Fruit fly (Drosophila melanogaster): ENCODE data around the gene CG15546.

The CG15546 gene

DNA sequence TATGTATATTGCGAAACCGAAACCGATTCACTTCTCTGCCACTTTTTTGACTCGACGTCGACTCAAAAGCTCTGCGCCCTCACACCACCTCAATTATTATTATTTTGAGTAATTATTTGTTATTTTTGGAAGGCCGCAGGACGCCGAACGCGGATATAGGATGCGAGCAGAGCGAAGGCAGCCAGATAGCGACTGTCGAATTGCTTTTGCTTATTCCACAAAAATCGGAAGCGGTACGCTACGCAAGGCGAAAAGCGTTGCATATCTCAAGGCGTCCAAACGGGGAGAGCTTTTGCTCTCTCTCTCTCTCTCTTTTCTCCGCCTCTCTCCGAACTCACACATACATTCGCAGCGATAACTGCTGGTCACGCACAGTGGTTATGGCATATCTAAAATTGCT lies 4.9 kb upstream of the CG15546 start, which contains the start of gene CG12071:
Gene CG12071 (minus strand): TSS at position 134 of the 400 bp plus-strand sequence.
- no peak for TF ChIP-seq ovo (GFP tag; optimal IDR thresholded peaks at IDR 0.05)
- no peak for TF ChIP-seq Mnt (GFP tag; optimal IDR thresholded peaks at IDR 0.05)
- TF ChIP-seq tj (GFP tag; optimal IDR thresholded peaks at IDR 0.05) = no peak
- no peak for TF ChIP-seq CG12768 (GFP tag; optimal IDR thresholded peaks at IDR 0.05)
- TF ChIP-seq CG33017 (tag; optimal IDR thresholded peaks at IDR 0.05) = no peak
- TF ChIP-seq CG1620 (GFP tag; optimal IDR thresholded peaks at IDR 0.05) = no peak
- no peak for TF ChIP-seq Clk (GFP tag; optimal IDR thresholded peaks at IDR 0.05)
- TF ChIP-seq CG11617 (GFP tag; optimal IDR thresholded peaks at IDR 0.05) = no peak
- no peak for TF ChIP-seq cnc (optimal IDR thresholded peaks at IDR 0.05)
- no peak for TF ChIP-seq cic (GFP tag; optimal IDR thresholded peaks at IDR 0.05)
- no peak for TF ChIP-seq pad (GFP tag; optimal IDR thresholded peaks at IDR 0.05)
- TF ChIP-seq CG7101 (tag; optimal IDR thresholded peaks at IDR 0.05) = no peak
- TF ChIP-seq kay (GFP tag; ENCODE audit: borderline replicate concordance) = no peak
- no peak for TF ChIP-seq Hr96 (GFP tag; optimal IDR thresholded peaks at IDR 0.05)
- TF ChIP-seq CG5204 (GFP tag; optimal IDR thresholded peaks at IDR 0.05) = no peak
- no peak for TF ChIP-seq CG7045 (GFP tag; optimal IDR thresholded peaks at IDR 0.05)
- no peak for TF ChIP-seq CG14711 (tag; optimal IDR thresholded peaks at IDR 0.05)

- TF ChIP-seq tj (GFP tag; optimal IDR thresholded peaks at IDR 0.05) (no peak), ovo (GFP tag; optimal IDR thresholded peaks at IDR 0.05) (no peak), kay (GFP tag; ENCODE audit: borderline replicate concordance) (no peak), cic (GFP tag; optimal IDR thresholded peaks at IDR 0.05) (no peak), Clk (GFP tag; optimal IDR thresholded peaks at IDR 0.05) (no peak), CG11617 (GFP tag; optimal IDR thresholded peaks at IDR 0.05) (no peak), Hr96 (GFP tag; optimal IDR thresholded peaks at IDR 0.05) (no peak), CG14711 (tag; optimal IDR thresholded peaks at IDR 0.05) (no peak), CG7045 (GFP tag; optimal IDR thresholded peaks at IDR 0.05) (no peak)
Measured at dm6 chr3R:30880024-30880423, 4.0 kb upstream of the CG15546 start.

dm6 chr3R:30878105-30878504 lies 2.1 kb upstream of the CG15546 start:
- TF ChIP-seq Mnt (GFP tag; optimal IDR thresholded peaks at IDR 0.05) (no peak), CG5204 (GFP tag; optimal IDR thresholded peaks at IDR 0.05) (no peak), kay (GFP tag; ENCODE audit: borderline replicate concordance) (no peak), CG14711 (tag; optimal IDR thresholded peaks at IDR 0.05) (no peak), Clk (GFP tag; optimal IDR thresholded peaks at IDR 0.05) (no peak), ovo (GFP tag; optimal IDR thresholded peaks at IDR 0.05) (no peak), toe (GFP tag; optimal IDR thresholded peaks at IDR 0.05) (no peak), CG1620 (GFP tag; optimal IDR thresholded peaks at IDR 0.05) (no peak), cnc (optimal IDR thresholded peaks at IDR 0.05) (no peak), bab1 (GFP tag; optimal IDR thresholded peaks at IDR 0.05) (no peak), CG33017 (tag; optimal IDR thresholded peaks at IDR 0.05) (no peak)

- TF ChIP-seq CG5204 (GFP tag; optimal IDR thresholded peaks at IDR 0.05) (no peak), bab1 (GFP tag; optimal IDR thresholded peaks at IDR 0.05) (no peak), CG14711 (tag; optimal IDR thresholded peaks at IDR 0.05) (no peak), tj (GFP tag; optimal IDR thresholded peaks at IDR 0.05) (no peak), toe (GFP tag; optimal IDR thresholded peaks at IDR 0.05) (no peak), Mnt (GFP tag; optimal IDR thresholded peaks at IDR 0.05) (no peak), Clk (GFP tag; optimal IDR thresholded peaks at IDR 0.05) (no peak), ovo (GFP tag; optimal IDR thresholded peaks at IDR 0.05) (no peak), pad (GFP tag; optimal IDR thresholded peaks at IDR 0.05) (no peak), CG12768 (GFP tag; optimal IDR thresholded peaks at IDR 0.05) (no peak), cnc (optimal IDR thresholded peaks at IDR 0.05) (no peak), CG11617 (GFP tag; optimal IDR thresholded peaks at IDR 0.05) (no peak), cic (GFP tag; optimal IDR thresholded peaks at IDR 0.05) (no peak), Hr96 (GFP tag; optimal IDR thresholded peaks at IDR 0.05) (no peak), CG7045 (GFP tag; optimal IDR thresholded peaks at IDR 0.05) (no peak)
Measured at dm6 chr3R:30874679-30875078, 1.3 kb downstream of the CG15546 start.

DNA sequence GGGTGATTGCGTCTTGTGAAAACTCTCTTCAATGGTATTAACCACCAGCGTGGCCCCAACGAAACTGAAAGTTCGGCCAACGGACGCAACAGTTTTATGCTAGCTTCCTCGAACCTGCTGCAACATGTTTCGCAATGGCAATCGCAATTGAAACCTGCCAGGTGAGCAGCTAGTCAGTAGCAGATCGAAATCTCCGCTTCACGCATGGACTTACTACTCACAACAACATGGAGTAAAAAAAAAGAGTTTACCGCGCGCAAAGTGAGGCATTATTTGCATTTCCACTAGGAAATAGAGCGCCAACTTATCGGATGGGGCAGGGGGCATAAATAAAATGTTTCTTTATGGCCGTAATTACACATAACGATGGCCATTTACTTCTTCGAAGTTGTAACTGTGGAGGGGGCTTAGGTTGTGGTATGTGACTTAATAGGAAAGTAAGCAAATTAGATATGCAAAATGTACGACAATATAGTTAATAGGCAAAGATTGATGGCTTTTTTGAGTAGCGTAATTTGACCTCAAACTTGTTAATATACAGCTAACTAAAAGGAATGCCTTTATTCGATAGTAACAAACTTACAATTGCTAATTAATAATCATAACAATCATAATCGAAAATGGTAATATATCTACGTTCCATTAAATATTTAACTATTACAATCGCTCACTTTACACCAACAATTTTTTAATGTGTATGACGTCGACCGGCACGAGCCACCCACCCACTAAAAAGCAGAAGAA lies 3.5 kb downstream of the CG15546 start, which contains the start of gene CG15545:
Gene CG15545 (minus strand): TSS at position 51 of the 744 bp plus-strand sequence.
- TF ChIP-seq CG1620 (GFP tag; optimal IDR thresholded peaks at IDR 0.05) = no peak
- no peak for TF ChIP-seq cic (GFP tag; optimal IDR thresholded peaks at IDR 0.05)
- no peak for TF ChIP-seq cnc (optimal IDR thresholded peaks at IDR 0.05)
- no peak for TF ChIP-seq ovo (GFP tag; optimal IDR thresholded peaks at IDR 0.05)
- no peak for TF ChIP-seq CG33017 (tag; optimal IDR thresholded peaks at IDR 0.05)

dm6 chr3R:30870317-30870878 lies 5.6 kb downstream of the CG15546 start:
- no peak for TF ChIP-seq CG14711 (tag; optimal IDR thresholded peaks at IDR 0.05)
- TF ChIP-seq tj (GFP tag; optimal IDR thresholded peaks at IDR 0.05) = no peak
- no peak for TF ChIP-seq CG5204 (GFP tag; optimal IDR thresholded peaks at IDR 0.05)
- no peak for TF ChIP-seq CG33017 (tag; optimal IDR thresholded peaks at IDR 0.05)

dm6 chr3R:30867232-30867631 lies 8.8 kb downstream of the CG15546 start, which contains the start of gene Cpr100A:
Cpr100A (plus strand) TSS chr3R:30867521.
- no peak for TF ChIP-seq Mnt (GFP tag; optimal IDR thresholded peaks at IDR 0.05)
- TF ChIP-seq pad (GFP tag; optimal IDR thresholded peaks at IDR 0.05) = no peak
- no peak for TF ChIP-seq cic (GFP tag; optimal IDR thresholded peaks at IDR 0.05)
- no peak for TF ChIP-seq Crg-1 (GFP tag; optimal IDR thresholded peaks at IDR 0.05)
- no peak for TF ChIP-seq ovo (GFP tag; optimal IDR thresholded peaks at IDR 0.05)
- no peak for TF ChIP-seq Clk (GFP tag; optimal IDR thresholded peaks at IDR 0.05)
- no peak for TF ChIP-seq CG33017 (tag; optimal IDR thresholded peaks at IDR 0.05)
- no peak for TF ChIP-seq CG14711 (tag; optimal IDR thresholded peaks at IDR 0.05)
- TF ChIP-seq kay (GFP tag; ENCODE audit: borderline replicate concordance) = no peak
- TF ChIP-seq cnc (optimal IDR thresholded peaks at IDR 0.05) = no peak
- TF ChIP-seq bab1 (GFP tag; optimal IDR thresholded peaks at IDR 0.05) = no peak
- no peak for TF ChIP-seq toe (GFP tag; optimal IDR thresholded peaks at IDR 0.05)
- TF ChIP-seq CG7045 (GFP tag; optimal IDR thresholded peaks at IDR 0.05) = no peak
- no peak for TF ChIP-seq CG1620 (GFP tag; optimal IDR thresholded peaks at IDR 0.05)
- TF ChIP-seq Hr96 (GFP tag; optimal IDR thresholded peaks at IDR 0.05) = no peak
- no peak for TF ChIP-seq CG12768 (GFP tag; optimal IDR thresholded peaks at IDR 0.05)
- TF ChIP-seq CG11617 (GFP tag; optimal IDR thresholded peaks at IDR 0.05) = no peak
- TF ChIP-seq CG5204 (GFP tag; optimal IDR thresholded peaks at IDR 0.05) = no peak
- no peak for TF ChIP-seq CG7101 (tag; optimal IDR thresholded peaks at IDR 0.05)
- no peak for TF ChIP-seq tj (GFP tag; optimal IDR thresholded peaks at IDR 0.05)

Measured in whole organism, adult.